Worm (Caenorhabditis elegans) whole organism, late embryonic: Measurements from ENCODE around the gene hpr-9.

Source experiments
- C08G9.2 ChIP-seq: sonication (generic microtip); optimal IDR thresholded peaks from 2 replicates; lab custom pipeline; 2016; ENCODE audit warnings: mild to moderate bottlenecking, missing genetic modification characterization, moderate library complexity, missing compliant biosample characterization
- C38D4.7 ChIP-seq: fragments of 200-800 bp; sonication (Bioruptor generic); optimal IDR thresholded peaks from 2 replicates; lab custom pipeline; 2018; ENCODE audit warnings: mild to moderate bottlenecking, missing genetic modification characterization, moderate library complexity, missing compliant biosample characterization
- F13H6.1 ChIP-seq: sonication (generic microtip); optimal IDR thresholded peaks from 2 replicates; lab custom pipeline; 2016; ENCODE audit warnings: missing genetic modification characterization, missing compliant biosample characterization
- K02D7.2 ChIP-seq: sonication (generic microtip); optimal IDR thresholded peaks from 2 replicates; lab custom pipeline; 2017; ENCODE audit warnings: mild to moderate bottlenecking, missing genetic modification characterization, missing compliant biosample characterization
- K09A11.1 ChIP-seq: sonication (generic microtip); optimal IDR thresholded peaks from 2 replicates; lab custom pipeline; 2017; ENCODE audit warnings: antibody characterized with exemption, mild to moderate bottlenecking, missing genetic modification characterization, missing compliant biosample characterization; ENCODE audit not compliant: insufficient read depth
- T23F11.4 ChIP-seq: fragments of 200-800 bp; sonication (Bioruptor generic); optimal IDR thresholded peaks from 2 replicates; lab custom pipeline; 2018; ENCODE audit warnings: mild to moderate bottlenecking, missing genetic modification characterization, missing compliant biosample characterization
- ceh-14 ChIP-seq: sonication (generic microtip); optimal IDR thresholded peaks from 2 replicates; lab custom pipeline; 2016; ENCODE audit warnings: missing genotype, missing genetic modification characterization, missing compliant biosample characterization
- ceh-18 ChIP-seq: sonication (generic microtip); optimal IDR thresholded peaks from 2 replicates; lab custom pipeline; 2016; ENCODE audit warnings: missing genetic modification characterization, missing compliant biosample characterization
- ceh-2 ChIP-seq: sonication (generic microtip); optimal IDR thresholded peaks from 2 replicates; lab custom pipeline; 2016; ENCODE audit warnings: missing genotype, missing genetic modification characterization, missing compliant biosample characterization
- ceh-31 ChIP-seq: sonication (generic microtip); optimal IDR thresholded peaks from 2 replicates; lab custom pipeline; 2016; ENCODE audit warnings: missing genetic modification characterization, missing compliant biosample characterization
- ceh-34 ChIP-seq: sonication (generic microtip); optimal IDR thresholded peaks from 2 replicates; lab custom pipeline; 2016; ENCODE audit warnings: mild to moderate bottlenecking, missing genetic modification characterization, missing compliant biosample characterization
- che-1 ChIP-seq: sonication (generic microtip); optimal IDR thresholded peaks from 2 replicates; lab custom pipeline; 2016; ENCODE audit warnings: mild to moderate bottlenecking, missing genetic modification characterization, missing compliant biosample characterization
- dve-1 ChIP-seq: sonication (generic microtip); optimal IDR thresholded peaks from 2 replicates; lab custom pipeline; 2017; ENCODE audit warnings: antibody characterized with exemption, mild to moderate bottlenecking, missing genetic modification characterization, missing compliant biosample characterization
- elt-2 ChIP-seq: sonication (generic microtip); optimal IDR thresholded peaks from 2 replicates; lab custom pipeline; 2016; ENCODE audit warnings: missing genetic modification reagents, missing genetic modification characterization, missing compliant biosample characterization
- ets-4 ChIP-seq: sonication (generic microtip); optimal IDR thresholded peaks from 2 replicates; lab custom pipeline; 2016; ENCODE audit warnings: missing genetic modification characterization, missing compliant biosample characterization
- eyg-1 ChIP-seq: sonication (generic microtip); optimal IDR thresholded peaks from 2 replicates; lab custom pipeline; 2016; ENCODE audit warnings: missing genotype, missing genetic modification characterization, missing compliant biosample characterization
- fax-1 ChIP-seq: sonication (generic microtip); optimal IDR thresholded peaks from 2 replicates; lab custom pipeline; 2016; ENCODE audit warnings: missing genotype, missing genetic modification characterization, missing compliant biosample characterization
- fkh-6 ChIP-seq: sonication (generic microtip); optimal IDR thresholded peaks from 2 replicates; lab custom pipeline; 2016; ENCODE audit warnings: missing genetic modification characterization, missing compliant biosample characterization
- hlh-30 ChIP-seq: sonication (generic microtip); optimal IDR thresholded peaks from 2 replicates; lab custom pipeline; 2017; ENCODE audit warnings: antibody characterized with exemption, missing genetic modification characterization, missing compliant biosample characterization; ENCODE audit not compliant: insufficient read depth
- hlh-6 ChIP-seq: sonication (generic microtip); optimal IDR thresholded peaks from 2 replicates; lab custom pipeline; 2016; ENCODE audit warnings: missing genotype, missing genetic modification characterization, missing compliant biosample characterization
- hlh-8 ChIP-seq: sonication (generic microtip); optimal IDR thresholded peaks from 2 replicates; lab custom pipeline; 2016; ENCODE audit warnings: missing genotype, missing genetic modification characterization, missing compliant biosample characterization
- mec-3 ChIP-seq: sonication (generic microtip); optimal IDR thresholded peaks from 2 replicates; lab custom pipeline; 2016; ENCODE audit warnings: borderline replicate concordance, missing genetic modification characterization, missing compliant biosample characterization
- nfya-1 ChIP-seq: sonication (generic microtip); optimal IDR thresholded peaks from 2 replicates; lab custom pipeline; 2017; ENCODE audit warnings: missing genetic modification characterization, mild to moderate bottlenecking, missing compliant biosample characterization, antibody characterized with exemption, moderate library complexity
- pag-3 ChIP-seq: sonication (generic microtip); optimal IDR thresholded peaks from 2 replicates; lab custom pipeline; 2016; ENCODE audit warnings: missing compliant biosample characterization, missing genetic modification characterization, borderline replicate concordance
- pha-2 ChIP-seq: sonication (generic microtip); optimal IDR thresholded peaks from 2 replicates; lab custom pipeline; 2017; ENCODE audit warnings: mild to moderate bottlenecking, missing genetic modification characterization, missing compliant biosample characterization
- ref-2 ChIP-seq: sonication (generic microtip); optimal IDR thresholded peaks from 2 replicates; lab custom pipeline; 2016; ENCODE audit warnings: missing genetic modification characterization, missing compliant biosample characterization
- rnt-1 ChIP-seq: sonication (generic microtip); optimal IDR thresholded peaks from 2 replicates; lab custom pipeline; 2016; ENCODE audit warnings: missing genetic modification characterization, missing compliant biosample characterization
- sox-4 ChIP-seq: sonication (generic microtip); optimal IDR thresholded peaks from 2 replicates; lab custom pipeline; 2017; ENCODE audit warnings: mild to moderate bottlenecking, missing genetic modification characterization, inconsistent platforms, missing compliant biosample characterization
- tbx-2 ChIP-seq: sonication (generic microtip); optimal IDR thresholded peaks from 2 replicates; lab custom pipeline; 2016; ENCODE audit warnings: missing genetic modification characterization, missing compliant biosample characterization
- tbx-7 ChIP-seq: sonication (generic microtip); optimal IDR thresholded peaks from 2 replicates; lab custom pipeline; 2016; ENCODE audit warnings: missing genotype, missing genetic modification characterization, missing compliant biosample characterization
- unc-3 ChIP-seq, 2 experiments: fragments of 200-800 bp in 1 of 2; sonication (Bioruptor generic) in 1 of 2; sonication (generic microtip) in 1 of 2; conservative IDR thresholded peaks in 1 of 2; optimal IDR thresholded peaks in 1 of 2; 2 replicates each; pipeline versions ENCODE4 v1.3.6 to Lab custom; 2016 to 2022; ENCODE audit warnings: missing compliant biosample characterization in 2 of 2, missing genetic modification characterization in 2 of 2, missing genetic modification reagents in 1 of 2
- unc-42 ChIP-seq: sonication (generic microtip); optimal IDR thresholded peaks from 2 replicates; lab custom pipeline; 2016; ENCODE audit warnings: missing genotype, missing genetic modification characterization, missing compliant biosample characterization
- zip-5 ChIP-seq: sonication (generic microtip); optimal IDR thresholded peaks from 2 replicates; lab custom pipeline; 2016; ENCODE audit warnings: missing genetic modification characterization, missing compliant biosample characterization
- ztf-16 ChIP-seq: sonication (generic microtip); optimal IDR thresholded peaks from 2 replicates; lab custom pipeline; 2017; ENCODE audit warnings: missing genetic modification characterization, missing compliant biosample characterization

hpr-9 gene

DNA sequence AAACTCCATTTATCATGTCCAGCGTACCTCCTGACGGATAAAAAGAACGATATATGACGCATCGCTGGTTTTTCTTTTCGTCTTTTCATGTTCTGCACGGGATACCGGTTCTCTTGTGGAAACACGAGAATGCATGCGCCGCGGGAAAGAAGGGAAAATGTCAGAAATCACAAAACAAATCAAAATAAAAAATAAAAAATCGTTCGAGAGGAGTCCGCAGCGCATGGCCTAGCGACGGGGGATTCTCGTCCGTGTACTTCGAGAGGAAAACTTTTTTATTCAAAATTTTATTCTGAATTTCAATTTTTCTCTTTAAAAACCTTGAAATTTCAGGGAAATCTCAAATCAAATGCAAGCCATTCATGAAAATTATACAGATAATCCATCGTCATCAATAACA, at the start of gene hpr-9, which contains the start of gene lron-10:
Gene hpr-9, plus strand, starts transcription at position 344 of the 400 bp plus-strand sequence.
Gene lron-10, minus strand, starts transcription at position 162 of the 400 bp plus-strand sequence.
- TF ChIP-seq ceh-14 (tag; lab: Kevin White, UChicago) (peak; percentile 12), zip-5 (tag; lab: Kevin White, UChicago) (peak; percentile 55), F13H6.1 (tag; lab: Kevin White, UChicago) (peak; percentile 57), dve-1 (tag; lab: Kevin White, UChicago) (peak; percentile 8), tbx-2 (tag; lab: Kevin White, UChicago) (peak; percentile 84), ceh-18 (tag; lab: Kevin White, UChicago) (no peak), pha-2 (tag; lab: Kevin White, UChicago) (no peak), hlh-8 (peak; percentile 10), nfya-1 (tag; lab: Kevin White, UChicago) (no peak), rnt-1 (tag; lab: Kevin White, UChicago) (peak; percentile 3), K02D7.2 (no peak), fkh-6 (tag; lab: Kevin White, UChicago) (peak; percentile 50), fax-1 (peak; percentile 33), elt-2 (tag; lab: Kevin White, UChicago) (peak; percentile 23), ztf-16 (tag; lab: Kevin White, UChicago) (no peak), ceh-34 (peak; percentile 42), hlh-6 (tag; lab: Kevin White, UChicago) (no peak), ref-2 (peak; percentile 6), ceh-2 (tag; lab: Kevin White, UChicago) (peak; percentile 80), unc-3 (GFP tag; conservative IDR thresholded peaks at IDR 0.05; lab: Robert Waterston, UW) (no peak), unc-3 (tag; optimal IDR thresholded peaks at IDR 0.05; lab: Kevin White, UChicago) (peak; percentile 34), eyg-1 (tag; lab: Kevin White, UChicago) (no peak), C08G9.2 (peak; percentile 87), tbx-7 (peak; percentile 79), mec-3 (tag; lab: Kevin White, UChicago) (peak; percentile 60), hlh-30 (tag; lab: Kevin White, UChicago) (no peak), ceh-31 (tag; lab: Kevin White, UChicago) (peak; percentile 83), unc-42 (tag; lab: Kevin White, UChicago) (no peak), ets-4 (peak; percentile 82), sox-4 (tag; lab: Kevin White, UChicago) (no peak), K09A11.1 (tag; lab: Kevin White, UChicago) (no peak)
- TF ChIP-seq, all 69 proteins: peak for 19

- TF ChIP-seq C38D4.7 (GFP tag; lab: Kevin White, UChicago) (no peak), pha-2 (tag; lab: Kevin White, UChicago) (no peak)
Measured at ce11 chrIII:10575320-10575719, 46.0 kb upstream of the hpr-9 start, which contains the start of gene Y45F3A.4. Gene Y45F3A.4 (minus strand): TSS chrIII:10575420.

DNA sequence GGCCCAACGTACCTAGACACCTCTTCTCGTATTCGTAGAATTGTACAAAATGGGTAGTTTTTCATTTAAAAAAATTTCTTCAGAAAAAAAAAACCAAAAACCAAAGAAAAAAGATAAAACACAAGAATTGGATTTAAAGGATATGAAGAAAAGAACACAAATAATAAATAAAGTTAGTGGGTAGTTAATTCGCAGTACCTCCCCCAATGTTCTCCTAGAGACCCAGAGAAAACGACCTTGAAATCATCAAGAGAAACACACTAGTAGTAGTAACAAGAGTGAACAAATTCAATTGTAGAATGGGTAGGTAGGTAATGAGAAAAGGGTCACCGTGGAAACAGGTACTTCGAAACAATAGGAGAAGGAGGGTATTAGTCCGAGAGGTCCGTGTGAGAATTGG, 43.6 kb upstream of the hpr-9 start:
- TF ChIP-seq eyg-1 (tag; lab: Kevin White, UChicago) (no peak), unc-42 (tag; lab: Kevin White, UChicago) (peak; percentile 13)

DNA sequence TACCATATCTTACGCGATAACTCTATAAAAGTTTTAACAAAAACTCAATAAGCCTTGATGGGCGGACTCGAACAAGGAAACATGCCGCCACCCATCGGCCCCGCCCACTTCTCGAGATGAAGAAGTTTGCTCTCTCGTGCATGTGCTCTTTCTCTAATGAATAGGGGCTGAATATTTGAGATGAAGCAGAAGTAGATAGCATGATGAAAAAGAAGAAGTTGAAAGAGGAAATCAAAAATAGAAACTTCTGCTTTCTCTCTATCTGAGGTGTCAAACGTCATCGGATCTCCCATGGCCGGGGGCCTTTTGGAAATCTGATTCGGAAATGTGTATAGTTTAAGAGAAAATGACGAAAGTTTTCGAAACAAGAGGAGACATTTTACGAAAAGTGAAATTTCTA, 42.5 kb upstream of the hpr-9 start:
- TF ChIP-seq unc-42 (tag; lab: Kevin White, UChicago) (peak; percentile 20), che-1 (tag; lab: Kevin White, UChicago) (no peak), pag-3 (tag; lab: Kevin White, UChicago) (no peak), eyg-1 (tag; lab: Kevin White, UChicago) (no peak), T23F11.4 (GFP tag; lab: Kevin White, UChicago) (no peak)
- TF ChIP-seq, all 69 proteins: peak for 1
